Worm (Caenorhabditis elegans): ENCODE results near the gene T26H5.10.

ce11 chrV:15417822-15418221, 25.8 kb downstream of the T26H5.10 start, which contains the start of gene T06E6.10:
- TF ChIP-seq ceh-19 (GFP tag; optimal IDR thresholded peaks at IDR 0.05) (no peak), ceh-30 (tag; optimal IDR thresholded peaks at IDR 0.05) (no peak), ama-1 (optimal IDR thresholded peaks at IDR 0.05) (no peak), gmeb-2 (tag; optimal IDR thresholded peaks at IDR 0.05) (no peak), dve-1 (tag; optimal IDR thresholded peaks at IDR 0.05) (no peak), pha-4 (tag; optimal IDR thresholded peaks at IDR 0.05) (no peak), C38D4.7 (GFP tag; optimal IDR thresholded peaks at IDR 0.05) (no peak), pag-3 (tag; optimal IDR thresholded peaks at IDR 0.05; ENCODE audit: borderline replicate concordance) (no peak), tbx-7 (tag; optimal IDR thresholded peaks at IDR 0.05) (no peak), ref-2 (tag; optimal IDR thresholded peaks at IDR 0.05) (no peak), hlh-8 (tag; optimal IDR thresholded peaks at IDR 0.05) (no peak)
